Fruit fly (Drosophila melanogaster) whole organism, embryonic: ENCODE measurements around the gene Df31.

Source experiments
- Ada2b ChIP-seq: fragments of 200-800 bp; sonication (Bioruptor generic); IDR thresholded peaks from 2 replicates; pipeline ENCODE4 v1.3.6; 2022; ENCODE audit warnings: missing biosample characterization, missing genetic modification characterization
- C15 ChIP-seq: fragments of 200-800 bp; sonication (Bioruptor generic); IDR thresholded peaks from 3 replicates; pipeline ENCODE4 v1.3.6; 2022; ENCODE audit warnings: missing biosample characterization, missing genetic modification characterization
- CG11723 ChIP-seq: fragments of 200-800 bp; sonication (Bioruptor generic); optimal IDR thresholded peaks from 2 replicates; lab custom pipeline; 2017; ENCODE audit warnings: missing biosample characterization, mild to moderate bottlenecking, missing genetic modification characterization
- CG12744 ChIP-seq: fragments of 200-800 bp; sonication (Bioruptor generic); optimal IDR thresholded peaks from 2 replicates; lab custom pipeline; 2016; ENCODE audit warnings: missing biosample characterization, missing genetic modification characterization
- CG13296 ChIP-seq: fragments of 200-800 bp; sonication (Bioruptor generic); optimal IDR thresholded peaks from 3 replicates; lab custom pipeline; 2018; ENCODE audit warnings: missing biosample characterization, mild to moderate bottlenecking, missing genetic modification characterization
- CG13894 ChIP-seq: fragments of 200-800 bp; sonication (Bioruptor generic); optimal IDR thresholded peaks from 3 replicates; lab custom pipeline; 2018; ENCODE audit warnings: missing biosample characterization, mild to moderate bottlenecking, missing genetic modification characterization, moderate library complexity
- CG15514 ChIP-seq: fragments of 200-800 bp; sonication (Bioruptor generic); optimal IDR thresholded peaks from 3 replicates; lab custom pipeline; 2017; ENCODE audit warnings: missing biosample characterization, missing genetic modification characterization, mild to moderate bottlenecking, moderate library complexity, missing genetic modification reagents
- CG16813 ChIP-seq: fragments of 200-800 bp; sonication (Bioruptor generic); IDR thresholded peaks from 3 replicates; pipeline ENCODE4 v1.3.6; 2022; ENCODE audit warnings: missing biosample characterization, missing genetic modification characterization; ENCODE audit not compliant: partially characterized antibody
- CG17186 ChIP-seq: fragments of 200-800 bp; sonication (Bioruptor generic); optimal IDR thresholded peaks from 3 replicates; lab custom pipeline; 2017; ENCODE audit warnings: missing biosample characterization, missing genetic modification reagents, missing genetic modification characterization
- CG2889 ChIP-seq: fragments of 200-800 bp; sonication (Bioruptor generic); IDR thresholded peaks from 3 replicates; pipeline ENCODE4 v1.3.6; 2022; ENCODE audit warnings: missing biosample characterization, missing genetic modification characterization
- CG34224 ChIP-seq: fragments of 200-800 bp; sonication (Bioruptor generic); IDR thresholded peaks from 3 replicates; pipeline ENCODE4 v1.3.6; 2022; ENCODE audit warnings: missing biosample characterization, missing genetic modification characterization; ENCODE audit not compliant: partially characterized antibody
- CG3847 ChIP-seq: fragments of 200-800 bp; sonication (Bioruptor generic); IDR thresholded peaks from 2 replicates; pipeline ENCODE4 v1.3.6; 2022; ENCODE audit warnings: missing biosample characterization, missing genetic modification characterization
- CG4404 ChIP-seq: fragments of 200-800 bp; sonication (Bioruptor generic); IDR thresholded peaks from 2 replicates; pipeline ENCODE4 v1.3.6; 2022; ENCODE audit warnings: missing biosample characterization, missing genetic modification characterization
- CG4617 ChIP-seq: fragments of 200-800 bp; sonication (Bioruptor generic); optimal IDR thresholded peaks from 3 replicates; lab custom pipeline; 2016; ENCODE audit warnings: missing biosample characterization, missing genetic modification characterization, borderline replicate concordance
- CG6175 ChIP-seq: fragments of 200-800 bp; sonication (Bioruptor generic); IDR thresholded peaks from 3 replicates; pipeline ENCODE4 v1.3.6; 2022; ENCODE audit warnings: missing biosample characterization, missing genetic modification characterization
- CG7963 ChIP-seq: fragments of 200-800 bp; sonication (Bioruptor generic); IDR thresholded peaks from 3 replicates; pipeline ENCODE4 v1.3.6; 2022; ENCODE audit warnings: missing biosample characterization, missing genetic modification characterization; ENCODE audit not compliant: partially characterized antibody
- CG8290 ChIP-seq, 3 experiments: fragments of 200-800 bp; sonication (Bioruptor generic); optimal IDR thresholded peaks; 2 replicates each; lab custom pipeline; 2016 to 2019; ENCODE audit warnings: missing biosample characterization in 3 of 3, missing genetic modification characterization in 3 of 3, mild to moderate bottlenecking in 2 of 3, moderate library complexity in 1 of 3
- CG9817 ChIP-seq: fragments of 200-800 bp; sonication (Bioruptor generic); optimal IDR thresholded peaks from 2 replicates; lab custom pipeline; 2018; ENCODE audit warnings: missing biosample characterization, mild to moderate bottlenecking, missing genetic modification characterization, moderate library complexity
- CG9932 ChIP-seq: fragments of 200-800 bp; sonication (Bioruptor generic); IDR thresholded peaks from 2 replicates; pipeline ENCODE4 v1.3.6; 2022; ENCODE audit warnings: missing biosample characterization, missing genetic modification characterization
- CTCF ChIP-seq: fragments of 200-800 bp; sonication (Bioruptor generic); optimal IDR thresholded peaks from 2 replicates; lab custom pipeline; 2017; ENCODE audit warnings: missing biosample characterization, mild to moderate bottlenecking, missing genetic modification characterization, moderate library complexity
- Ets97D ChIP-seq: fragments of 200-800 bp; sonication (Bioruptor generic); optimal IDR thresholded peaks from 3 replicates; lab custom pipeline; 2016; ENCODE audit warnings: missing biosample characterization, missing genetic modification characterization
- Hr51 ChIP-seq, 2 experiments: fragments of 200-800 bp; sonication (Bioruptor generic); optimal IDR thresholded peaks; 2 replicates in 1 of 2; 3 replicates in 1 of 2; lab custom pipeline; 2016 to 2018; ENCODE audit warnings: missing biosample characterization in 2 of 2, missing genetic modification characterization in 2 of 2, mild to moderate bottlenecking in 1 of 2, moderate library complexity in 1 of 2
- Hr78 ChIP-seq, 2 experiments: fragments of 200-800 bp in 1 of 2; fragments of >200 bp in 1 of 2; sonication (Bioruptor generic) in 1 of 2; optimal IDR thresholded peaks; 2 replicates each; lab custom pipeline; 2017 to 2019; ENCODE audit warnings: missing biosample characterization in 2 of 2, missing genetic modification characterization in 2 of 2, mild to moderate bottlenecking in 1 of 2, moderate library complexity in 1 of 2
- Jarid2 ChIP-seq: fragments of 200-800 bp; sonication (Bioruptor generic); optimal IDR thresholded peaks from 3 replicates; lab custom pipeline; 2017; ENCODE audit warnings: mild to moderate bottlenecking, missing biosample characterization, missing genetic modification reagents, missing genetic modification characterization
- Kr ChIP-seq: fragments of 200-800 bp; sonication (Bioruptor generic); optimal IDR thresholded peaks from 2 replicates; lab custom pipeline; 2017; ENCODE audit warnings: missing biosample characterization, mild to moderate bottlenecking, missing genetic modification characterization
- Max ChIP-seq: fragments of 200-800 bp; sonication (Bioruptor generic); optimal IDR thresholded peaks from 2 replicates; lab custom pipeline; 2016; ENCODE audit warnings: missing biosample characterization, mild to moderate bottlenecking, missing genetic modification characterization
- NC2α ChIP-seq: fragments of 200-800 bp; sonication (Bioruptor generic); optimal IDR thresholded peaks from 2 replicates; lab custom pipeline; 2016; ENCODE audit warnings: missing biosample characterization, missing genetic modification characterization
- Pdp1 ChIP-seq, 2 experiments: fragments of 200-800 bp; sonication (Bioruptor generic); optimal IDR thresholded peaks; 3 replicates each; lab custom pipeline; 2016; ENCODE audit warnings: missing biosample characterization in 2 of 2, missing genetic modification characterization in 2 of 2, mild to moderate bottlenecking in 1 of 2, moderate library complexity in 1 of 2
- ase ChIP-seq: fragments of 200-800 bp; sonication (Bioruptor generic); IDR thresholded peaks from 3 replicates; pipeline ENCODE4 v1.3.6; 2022; ENCODE audit warnings: missing biosample characterization, missing genetic modification characterization
- bab2 ChIP-seq: fragments of 200-800 bp; sonication (Bioruptor generic); optimal IDR thresholded peaks from 2 replicates; lab custom pipeline; 2016; ENCODE audit warnings: missing biosample characterization, missing genetic modification characterization
- chinmo ChIP-seq: fragments of 200-800 bp; sonication (Bioruptor generic); IDR thresholded peaks from 4 replicates; pipeline ENCODE4 v1.3.6; 2022; ENCODE audit warnings: missing biosample characterization, missing genetic modification characterization; ENCODE audit not compliant: partially characterized antibody
- chn ChIP-seq: fragments of 200-800 bp; sonication (Bioruptor generic); optimal IDR thresholded peaks from 2 replicates; lab custom pipeline; 2016; ENCODE audit warnings: missing biosample characterization, missing genetic modification characterization
- ewg ChIP-seq: fragments of 200-800 bp; sonication (Bioruptor generic); optimal IDR thresholded peaks from 3 replicates; lab custom pipeline; 2017; ENCODE audit warnings: mild to moderate bottlenecking, missing biosample characterization, missing genetic modification reagents, missing genetic modification characterization
- gfzf ChIP-seq: fragments of 200-800 bp; sonication (Bioruptor generic); optimal IDR thresholded peaks from 2 replicates; lab custom pipeline; 2016; ENCODE audit warnings: missing biosample characterization, mild to moderate bottlenecking, missing genetic modification characterization, moderate library complexity
- gsb ChIP-seq: fragments of 200-800 bp; sonication (Bioruptor generic); IDR thresholded peaks from 2 replicates; pipeline ENCODE4 v1.3.6; 2022; ENCODE audit warnings: missing biosample characterization, missing genetic modification characterization
- h ChIP-seq: fragments of >200 bp; optimal IDR thresholded peaks from 2 replicates; lab custom pipeline; 2017
- her ChIP-seq: fragments of 200-800 bp; sonication (Bioruptor generic); optimal IDR thresholded peaks from 2 replicates; lab custom pipeline; 2016; ENCODE audit warnings: missing biosample characterization, missing genetic modification characterization
- insv ChIP-seq, 2 experiments: fragments of 200-800 bp; sonication (Bioruptor generic); optimal IDR thresholded peaks; 3 replicates each; lab custom pipeline; 2016 to 2018; ENCODE audit warnings: missing biosample characterization in 2 of 2, missing genetic modification characterization in 2 of 2
- jumu ChIP-seq: fragments of 200-800 bp; sonication (Bioruptor generic); optimal IDR thresholded peaks from 3 replicates; lab custom pipeline; 2016; ENCODE audit warnings: missing biosample characterization, missing genetic modification characterization
- lov ChIP-seq, 2 experiments: fragments of 200-800 bp in 1 of 2; fragments of >200 bp in 1 of 2; sonication (Bioruptor generic) in 1 of 2; IDR thresholded peaks in 1 of 2; optimal IDR thresholded peaks in 1 of 2; 2 replicates in 1 of 2; 3 replicates in 1 of 2; pipeline versions ENCODE4 v1.3.6 to Lab custom; 2017 to 2022; ENCODE audit warnings: missing biosample characterization in 1 of 2, missing genetic modification characterization in 1 of 2
- nmo ChIP-seq: fragments of 200-800 bp; sonication (Bioruptor generic); optimal IDR thresholded peaks from 2 replicates; lab custom pipeline; 2018; ENCODE audit warnings: missing biosample characterization, mild to moderate bottlenecking, missing genetic modification characterization, moderate library complexity
- sc ChIP-seq, 3 experiments: fragments of >200 bp in 2 of 3; fragments of 200-800 bp in 1 of 3; sonication (Bioruptor generic) in 1 of 3; optimal IDR thresholded peaks; 2 replicates in 2 of 3; 3 replicates in 1 of 3; lab custom pipeline; 2017; ENCODE audit warnings: mild to moderate bottlenecking in 1 of 3, missing biosample characterization in 1 of 3, missing genetic modification characterization in 1 of 3, missing genetic modification reagents in 1 of 3
- sisA ChIP-seq: fragments of 200-800 bp; sonication (Bioruptor generic); IDR thresholded peaks from 2 replicates; pipeline ENCODE4 v1.3.6; 2022; ENCODE audit warnings: missing biosample characterization, missing genetic modification characterization
- sr ChIP-seq: fragments of 200-800 bp; sonication (Bioruptor generic); IDR thresholded peaks from 3 replicates; pipeline ENCODE4 v1.3.6; 2022; ENCODE audit warnings: missing biosample characterization, missing genetic modification characterization
- stwl ChIP-seq: fragments of 200-800 bp; sonication (Bioruptor generic); optimal IDR thresholded peaks from 3 replicates; lab custom pipeline; 2018; ENCODE audit warnings: missing biosample characterization, mild to moderate bottlenecking, missing genetic modification characterization, moderate library complexity
- vvl ChIP-seq: fragments of 200-800 bp; sonication (Bioruptor generic); IDR thresholded peaks from 2 replicates; pipeline ENCODE4 v1.3.6; 2022; ENCODE audit warnings: missing biosample characterization, missing genetic modification characterization
- zfh2 ChIP-seq: fragments of 200-800 bp; sonication (Bioruptor generic); optimal IDR thresholded peaks from 2 replicates; lab custom pipeline; 2016; ENCODE audit warnings: missing biosample characterization, missing genetic modification characterization

The Df31 gene

DNA sequence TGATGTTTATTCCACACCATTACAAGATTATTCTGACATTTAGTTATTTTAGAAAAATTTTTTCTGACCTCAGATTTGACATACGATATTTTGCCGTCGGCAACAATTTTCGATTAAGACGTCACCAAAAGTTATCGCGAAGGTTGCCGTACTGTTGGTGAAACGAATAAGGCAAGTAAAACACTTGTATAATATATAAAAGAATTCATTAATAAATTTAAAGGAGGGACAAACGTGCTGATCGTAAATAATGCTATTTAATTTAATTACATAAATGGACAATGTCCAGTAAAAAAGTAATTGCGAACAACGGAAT lies 5.3 kb downstream of the Df31 start (continued):
- no peak for TF ChIP-seq C15 (GFP tag; lab: Robert Waterston, UW)
- no peak for TF ChIP-seq CG12744
- peak; percentile 58 for TF ChIP-seq CG16813 (GFP tag; lab: Robert Waterston, UW)
- TF ChIP-seq Jarid2 (GFP tag; lab: Kevin White, UChicago) = no peak
- no peak for TF ChIP-seq sisA (GFP tag; lab: Robert Waterston, UW)
- no peak for TF ChIP-seq CG4404 (GFP tag; lab: Robert Waterston, UW)
- TF ChIP-seq stwl (tag; lab: Kevin White, UChicago) = peak; percentile 74
- no peak for TF ChIP-seq CG6175 (GFP tag; lab: Robert Waterston, UW)
- TF ChIP-seq Hr51 (GFP tag; optimal IDR thresholded peaks at IDR 0.05; lab: Kevin White, UChicago) = no peak
- no peak for TF ChIP-seq CTCF (GFP tag; lab: Kevin White, UChicago)
- TF ChIP-seq CG4617 = peak; percentile 32
- no peak for TF ChIP-seq zfh2 (GFP tag; lab: Kevin White, UChicago)
- no peak for TF ChIP-seq CG9817 (tag; lab: Kevin White, UChicago)
- no peak for TF ChIP-seq CG13894 (tag; lab: Kevin White, UChicago)
- TF ChIP-seq CG8290 (GFP tag; optimal IDR thresholded peaks at IDR 0.05; lab: Kevin White, UChicago) = no peak
- TF ChIP-seq CG8290 (tag; optimal IDR thresholded peaks at IDR 0.05; lab: Kevin White, UChicago) = peak in 1 of 2 experiments; percentile 44
- TF ChIP-seq Ada2b (GFP tag; lab: Robert Waterston, UW) = no peak
- no peak for TF ChIP-seq bab2 (GFP tag; lab: Kevin White, UChicago)
- peak in 1 of 2 experiments; percentile 68 for TF ChIP-seq Pdp1 (GFP tag; optimal IDR thresholded peaks at IDR 0.05; lab: Kevin White, UChicago)
- 0 out of 4 replicates have a peak, but pooled peaks have one; percentile 10 for TF ChIP-seq chinmo (GFP tag; lab: Robert Waterston, UW)
- TF ChIP-seq Hr78 (GFP tag; optimal IDR thresholded peaks at IDR 0.05; lab: Kevin White, UChicago) = no peak
- no peak for TF ChIP-seq Kr (GFP tag; lab: Kevin White, UChicago)
- no peak for TF ChIP-seq CG11723 (GFP tag; lab: Kevin White, UChicago)
- no peak for TF ChIP-seq CG7963 (GFP tag; lab: Robert Waterston, UW)
- TF ChIP-seq CG15514 (GFP tag; lab: Kevin White, UChicago) = peak; percentile 5
- TF ChIP-seq nmo (GFP tag; lab: Kevin White, UChicago) = no peak
- no peak for TF ChIP-seq sc (optimal IDR thresholded peaks at IDR 0.05; lab: Kevin White, UChicago)
- no peak for TF ChIP-seq sc (GFP tag; optimal IDR thresholded peaks at IDR 0.05; lab: Kevin White, UChicago)
- no peak for TF ChIP-seq lov (optimal IDR thresholded peaks at IDR 0.05; lab: Kevin White, UChicago)
- no peak for TF ChIP-seq lov (GFP tag; IDR thresholded peaks at IDR 0.05; lab: Robert Waterston, UW)
- TF ChIP-seq ase (GFP tag; lab: Robert Waterston, UW) = no peak
- TF ChIP-seq CG34224 (GFP tag; lab: Robert Waterston, UW) = peak; percentile 57; the same call in 1 of the 3 replicates
- no peak for TF ChIP-seq CG2889 (GFP tag; lab: Robert Waterston, UW)

DNA sequence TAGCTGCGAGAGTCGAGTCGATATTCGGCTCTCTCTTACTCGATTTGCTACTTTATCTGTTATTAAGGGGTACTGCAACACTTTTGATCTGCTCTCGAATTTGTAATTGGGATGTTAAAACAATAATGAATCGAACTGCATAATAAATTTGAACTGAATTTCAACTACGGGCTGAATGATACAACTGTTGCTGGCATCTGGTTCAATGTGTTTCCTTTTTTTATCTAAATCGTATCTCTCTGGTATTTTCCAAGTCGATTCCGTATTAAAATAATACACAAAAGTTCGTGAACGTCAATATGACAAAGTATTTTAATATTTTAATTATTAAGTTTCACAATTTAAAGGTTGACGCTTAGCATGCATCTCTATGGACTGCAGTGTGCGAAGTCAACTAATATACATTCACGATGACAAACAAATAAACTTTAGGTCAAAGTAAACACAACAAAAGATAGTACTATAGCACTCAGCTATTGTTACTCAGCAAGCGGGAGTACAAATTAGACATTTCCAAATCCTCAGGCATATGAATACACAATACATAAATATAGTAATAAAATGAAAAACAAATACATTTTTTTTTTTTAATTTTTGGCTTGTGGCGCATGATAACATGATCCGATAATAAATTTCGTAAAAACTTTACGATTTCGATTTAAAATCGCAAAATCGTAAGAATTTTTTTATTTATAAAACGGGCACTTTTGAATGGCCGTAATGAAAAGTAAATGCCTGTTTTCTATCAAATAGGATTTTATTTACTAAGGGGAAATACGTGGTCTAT lies 5.9 kb downstream of the Df31 start, which contains the start of gene CG2201:
Gene CG2201, minus strand, starts transcription at position 396 of the 787 bp plus-strand sequence.
- no peak for TF ChIP-seq NC2α (GFP tag; lab: Kevin White, UChicago)
- TF ChIP-seq gsb (GFP tag; lab: Robert Waterston, UW) = no peak
- TF ChIP-seq insv (GFP tag; optimal IDR thresholded peaks at IDR 0.05; lab: Kevin White, UChicago) = no peak
- no peak for TF ChIP-seq Ets97D (GFP tag; lab: Kevin White, UChicago)
- peak; percentile 14 for TF ChIP-seq CG4617
- peak; percentile 21 for TF ChIP-seq gfzf (GFP tag; lab: Kevin White, UChicago)
- TF ChIP-seq CG13296 (GFP tag; lab: Kevin White, UChicago) = peak; percentile 28
- no peak for TF ChIP-seq sr (GFP tag; lab: Robert Waterston, UW)
- peak; percentile 57 for TF ChIP-seq CG9932 (GFP tag; lab: Robert Waterston, UW)
- TF ChIP-seq CG17186 (GFP tag; lab: Kevin White, UChicago) = no peak
- no peak for TF ChIP-seq her (GFP tag; lab: Kevin White, UChicago)
- TF ChIP-seq jumu = no peak
- peak; percentile 69 for TF ChIP-seq vvl (GFP tag; lab: Robert Waterston, UW)
- TF ChIP-seq h (lab: Kevin White, UChicago) = no peak
- TF ChIP-seq chinmo (GFP tag; lab: Robert Waterston, UW) = no peak
- no peak for TF ChIP-seq Max (GFP tag; lab: Kevin White, UChicago)
- TF ChIP-seq CG3847 = no peak
- peak; percentile 49 for TF ChIP-seq ewg
- TF ChIP-seq chn (GFP tag; lab: Kevin White, UChicago) = no peak
